Fruit fly (Drosophila melanogaster) whole organism, wandering third instar larva: ENCODE data around the gene CG8960.
A peak's percentile ranks its signal among the peaks of the same experiment; 100 is the strongest.

Source experiments
- CrebA ChIP-seq: fragments of 200-800 bp; sonication (Bioruptor generic); optimal IDR thresholded peaks from 2 replicates; lab custom pipeline; 2016; ENCODE audit warnings: missing biosample characterization, mild to moderate bottlenecking, missing genetic modification characterization, borderline replicate concordance
- HLH106 ChIP-seq: fragments of 200-800 bp; optimal IDR thresholded peaks from 3 replicates; lab custom pipeline; 2019; ENCODE audit warnings: missing biosample characterization, mild to moderate bottlenecking, missing genetic modification characterization, moderate library complexity
- Jra ChIP-seq: sonication (Bioruptor generic); optimal IDR thresholded peaks from 2 replicates; lab custom pipeline; 2016; ENCODE audit warnings: missing biosample characterization, missing genetic modification characterization
- Mio ChIP-seq: sonication (Bioruptor generic); optimal IDR thresholded peaks from 2 replicates; lab custom pipeline; 2016; ENCODE audit warnings: missing biosample characterization, missing genetic modification characterization
- Myc ChIP-seq: fragments of >200 bp; optimal IDR thresholded peaks from 2 replicates; lab custom pipeline; 2017
- Rel ChIP-seq, 2 experiments: fragments of 200-800 bp; sonication (Bioruptor generic) in 1 of 2; optimal IDR thresholded peaks; 2 replicates in 1 of 2; 3 replicates in 1 of 2; lab custom pipeline; 2016 to 2019; ENCODE audit warnings: mild to moderate bottlenecking in 2 of 2, missing biosample characterization in 2 of 2, missing genetic modification characterization in 2 of 2, moderate library complexity in 1 of 2
- Vsx2 ChIP-seq: fragments of 200-300, 225-300 bp; sonication (Bioruptor generic); optimal IDR thresholded peaks from 2 replicates; lab custom pipeline; 2018; ENCODE audit warnings: missing biosample characterization, missing genetic modification characterization; ENCODE audit not compliant: partially characterized antibody
- br ChIP-seq: fragments of 200-800 bp; sonication (Bioruptor generic); optimal IDR thresholded peaks from 2 replicates; lab custom pipeline; 2016; ENCODE audit warnings: missing biosample characterization, missing genetic modification characterization
- dl ChIP-seq, 2 experiments: fragments of 175-275, 200-275 bp in 1 of 2; fragments of 200-275 bp in 1 of 2; sonication (Bioruptor generic); optimal IDR thresholded peaks; lab custom pipeline; 2018; ENCODE audit warnings: mild to moderate bottlenecking in 2 of 2, missing biosample characterization in 2 of 2, missing genetic modification characterization in 2 of 2, moderate library complexity in 2 of 2; ENCODE audit not compliant: partially characterized antibody in 2 of 2, insufficient read depth in 1 of 2
- dmrt93B ChIP-seq: fragments of 200-800 bp; sonication (Bioruptor generic); optimal IDR thresholded peaks from 2 replicates; lab custom pipeline; 2018; ENCODE audit warnings: missing biosample characterization, mild to moderate bottlenecking, missing genetic modification characterization
- ey ChIP-seq: fragments of 200-800 bp; sonication (Bioruptor generic); optimal IDR thresholded peaks from 2 replicates; lab custom pipeline; 2016; ENCODE audit warnings: missing biosample characterization, missing genetic modification characterization
- psq ChIP-seq: fragments of 200-800 bp; sonication (Bioruptor generic); optimal IDR thresholded peaks from 3 replicates; lab custom pipeline; 2017; ENCODE audit warnings: missing biosample characterization, mild to moderate bottlenecking, missing genetic modification characterization, moderate library complexity
- sage ChIP-seq: fragments of 200-800 bp; sonication (Bioruptor generic); optimal IDR thresholded peaks from 2 replicates; lab custom pipeline; 2016; ENCODE audit warnings: missing biosample characterization, mild to moderate bottlenecking, missing genetic modification characterization

dm6 chr3L:2243846-2244528, 47.2 kb downstream of the CG8960 start, which contains the start of gene CG32301:
- no peak for TF ChIP-seq psq (GFP tag; lab: Kevin White, UChicago)
- no peak for TF ChIP-seq sage (GFP tag; lab: Kevin White, UChicago)
- no peak for TF ChIP-seq ey (GFP tag; lab: Kevin White, UChicago)
- TF ChIP-seq dl (GFP tag; optimal IDR thresholded peaks at IDR 0.05; lab: Kevin White, UChicago; ENCODE audit: insufficient read depth in 1 of 2, partially characterized antibody in 2 of 2): no peak
- no peak for TF ChIP-seq dmrt93B (GFP tag; lab: Kevin White, UChicago)
- TF ChIP-seq HLH106 (tag; lab: Kevin White, UChicago): no peak
- TF ChIP-seq Jra: no peak
- TF ChIP-seq Mio (GFP tag; lab: Kevin White, UChicago): no peak
- TF ChIP-seq br: no peak
- peak; percentile 96 for TF ChIP-seq Myc (lab: Kevin White, UChicago)
- no peak for TF ChIP-seq Rel (GFP tag; optimal IDR thresholded peaks at IDR 0.05; lab: Kevin White, UChicago)
- no peak for TF ChIP-seq Rel (tag; optimal IDR thresholded peaks at IDR 0.05; lab: Kevin White, UChicago)
- peak; percentile 46 for TF ChIP-seq Vsx2 (GFP tag; lab: Kevin White, UChicago)
- TF ChIP-seq CrebA: no peak
